Fruit fly (Drosophila melanogaster): Measurements from ENCODE around the gene pyx.

- no peak for TF ChIP-seq CG8319 (GFP tag; optimal IDR thresholded peaks at IDR 0.05)
- TF ChIP-seq Blimp-1 (GFP tag; optimal IDR thresholded peaks at IDR 0.05): no peak
- TF ChIP-seq Eip75B (GFP tag; optimal IDR thresholded peaks at IDR 0.05): no peak
- no peak for TF ChIP-seq ss (GFP tag; optimal IDR thresholded peaks at IDR 0.05)
- TF ChIP-seq acj6 (GFP tag; optimal IDR thresholded peaks at IDR 0.05): no peak
- TF ChIP-seq topi (GFP tag; optimal IDR thresholded peaks at IDR 0.05): no peak
- no peak for TF ChIP-seq CG3032 (tag; optimal IDR thresholded peaks at IDR 0.05)
- no peak for TF ChIP-seq OdsH (GFP tag; optimal IDR thresholded peaks at IDR 0.05)
- no peak for TF ChIP-seq CG8119 (GFP tag; IDR thresholded peaks at IDR 0.05)
- TF ChIP-seq Eip78C (GFP tag): peak; percentile 63
- no peak for TF ChIP-seq Hr4 (GFP tag; optimal IDR thresholded peaks at IDR 0.05)
- no peak for TF ChIP-seq esn (GFP tag; optimal IDR thresholded peaks at IDR 0.05)
- TF ChIP-seq CG7368 (GFP tag; optimal IDR thresholded peaks at IDR 0.05): no peak
- no peak for TF ChIP-seq svp (GFP tag)
These were observed 46.9 kb downstream of the pyx start, which contains the start of gene CG7049 for dm6 chr3L:175949-176348.
